Worm (Caenorhabditis elegans) whole organism, L2 larva: ENCODE results near the gene ets-9.

Source experiments
- C34F6.9 ChIP-seq: fragments of 150-350 bp; optimal IDR thresholded peaks from 2 replicates; lab custom pipeline; 2014; ENCODE audit warnings: missing biosample characterization, missing genetic modification characterization
- R02D3.7 ChIP-seq: fragments of 150-350 bp; optimal IDR thresholded peaks from 2 replicates; lab custom pipeline; 2014; ENCODE audit warnings: missing biosample characterization, missing genetic modification characterization
- ama-1 ChIP-seq: fragments of 150-350 bp; optimal IDR thresholded peaks from 2 replicates; lab custom pipeline; 2018; ENCODE audit warnings: inconsistent platforms
- blmp-1 ChIP-seq: sonication (generic microtip); optimal IDR thresholded peaks from 2 replicates; lab custom pipeline; 2017; ENCODE audit warnings: missing genetic modification characterization, mild to moderate bottlenecking, missing compliant biosample characterization, antibody characterized with exemption, moderate library complexity; ENCODE audit not compliant: insufficient read depth
- egl-27 ChIP-seq: sonication (generic microtip); optimal IDR thresholded peaks from 3 replicates; lab custom pipeline; 2017; ENCODE audit warnings: missing biosample characterization, missing genetic modification reagents, missing genetic modification characterization
- elt-1 ChIP-seq: fragments of 150-350 bp; optimal IDR thresholded peaks from 2 replicates; lab custom pipeline; 2014; ENCODE audit warnings: missing biosample characterization, missing genetic modification characterization
- elt-3 ChIP-seq: sonication (generic microtip); optimal IDR thresholded peaks from 2 replicates; lab custom pipeline; 2017; ENCODE audit warnings: missing biosample characterization, missing genetic modification characterization
- lin-39 ChIP-seq: fragments of 150-350 bp; optimal IDR thresholded peaks from 2 replicates; lab custom pipeline; 2014; ENCODE audit warnings: missing biosample characterization, missing genetic modification reagents, missing genetic modification characterization
- lsy-2 ChIP-seq, 2 experiments: fragments of 150-350 bp in 1 of 2; sonication (generic microtip) in 1 of 2; optimal IDR thresholded peaks; 2 replicates each; lab custom pipeline; 2014 to 2017; ENCODE audit warnings: missing biosample characterization in 2 of 2, missing genetic modification characterization in 2 of 2
- zag-1 ChIP-seq: fragments of 150-350 bp; optimal IDR thresholded peaks from 2 replicates; lab custom pipeline; 2014; ENCODE audit warnings: missing biosample characterization, missing genetic modification characterization

- TF ChIP-seq C34F6.9 (no peak), ama-1 (lab: Kevin White, UChicago) (no peak), elt-3 (tag; lab: Kevin White, UChicago) (no peak), egl-27 (no peak), lin-39 (no peak), zag-1 (tag; lab: Kevin White, UChicago) (no peak), R02D3.7 (no peak), blmp-1 (tag; lab: Kevin White, UChicago) (no peak), elt-1 (tag; lab: Kevin White, UChicago) (no peak), lsy-2 (tag; optimal IDR thresholded peaks at IDR 0.05; lab: Kevin White, UChicago) (no peak)
These were observed 43.8 kb upstream of the ets-9 start, which contains the start of gene rab-37 for ce11 chrX:4235752-4236151.
